Worm (Caenorhabditis elegans) whole organism, L4 larva: ENCODE results near the gene sma-3.

Experiments used
- fos-1 ChIP-seq: fragments of 150-350 bp; optimal IDR thresholded peaks from 2 replicates; lab custom pipeline; 2014; ENCODE audit warnings: missing biosample characterization, missing genetic modification characterization
- lin-39 ChIP-seq: fragments of 150-350 bp; optimal IDR thresholded peaks from 2 replicates; lab custom pipeline; 2014; ENCODE audit warnings: missing biosample characterization, missing genetic modification reagents, missing genetic modification characterization
- nhr-28 ChIP-seq: fragments of 150-350 bp; optimal IDR thresholded peaks from 2 replicates; lab custom pipeline; 2014; ENCODE audit warnings: missing biosample characterization, missing genetic modification characterization

ce11 chrIII:6818037-6818436 is 45.7 kb downstream of the sma-3 start:
- TF ChIP-seq fos-1: no peak
- peak; percentile 7 for TF ChIP-seq nhr-28
- TF ChIP-seq lin-39: no peak
